Fruit fly (Drosophila melanogaster) whole organism, embryonic: Measurements from ENCODE around the gene sra.

Experiments used
- Abd-B ChIP-seq: fragments of 200-800 bp; sonication (Bioruptor generic); optimal IDR thresholded peaks from 2 replicates; lab custom pipeline; 2018; ENCODE audit warnings: missing biosample characterization, mild to moderate bottlenecking, missing genetic modification characterization, moderate library complexity
- Ada2b ChIP-seq: fragments of 200-800 bp; sonication (Bioruptor generic); IDR thresholded peaks from 2 replicates; pipeline ENCODE4 v1.3.6; 2022; ENCODE audit warnings: missing biosample characterization, missing genetic modification characterization
- CG10959 ChIP-seq: fragments of 200-800 bp; sonication (Bioruptor generic); IDR thresholded peaks from 2 replicates; pipeline ENCODE4 v1.3.6; 2022; ENCODE audit warnings: missing biosample characterization, missing genetic modification characterization
- CG11560 ChIP-seq: fragments of 200-800 bp; sonication (Bioruptor generic); IDR thresholded peaks from 3 replicates; pipeline ENCODE4 v1.3.6; 2022; ENCODE audit warnings: missing biosample characterization, missing genetic modification characterization
- CG12104 ChIP-seq: fragments of 200-800 bp; sonication (Bioruptor generic); optimal IDR thresholded peaks from 3 replicates; lab custom pipeline; 2016; ENCODE audit warnings: missing biosample characterization, missing genetic modification characterization
- CG12299 ChIP-seq: fragments of 200-800 bp; sonication (Bioruptor generic); optimal IDR thresholded peaks from 2 replicates; lab custom pipeline; 2018; ENCODE audit warnings: missing biosample characterization, mild to moderate bottlenecking, missing genetic modification characterization
- CG14667 ChIP-seq: fragments of 200-800 bp; sonication (Bioruptor generic); IDR thresholded peaks from 2 replicates; pipeline ENCODE4 v1.3.6; 2022; ENCODE audit warnings: missing biosample characterization, missing genetic modification characterization
- CG1529 ChIP-seq: fragments of 200-800 bp; sonication (Bioruptor generic); optimal IDR thresholded peaks from 3 replicates; lab custom pipeline; 2018; ENCODE audit warnings: missing biosample characterization, missing genetic modification characterization
- CG17359 ChIP-seq: fragments of 200-800 bp; sonication (Bioruptor generic); optimal IDR thresholded peaks from 3 replicates; lab custom pipeline; 2018; ENCODE audit warnings: missing biosample characterization, mild to moderate bottlenecking, missing genetic modification characterization, moderate library complexity
- CG17361 ChIP-seq: fragments of 200-800 bp; sonication (Bioruptor generic); IDR thresholded peaks from 3 replicates; pipeline ENCODE4 v1.3.6; 2022; ENCODE audit warnings: missing biosample characterization, missing genetic modification characterization
- CG2199 ChIP-seq: fragments of 200-800 bp; sonication (Bioruptor generic); IDR thresholded peaks from 3 replicates; pipeline ENCODE4 v1.3.6; 2022; ENCODE audit warnings: missing biosample characterization, missing genetic modification characterization
- CG2202 ChIP-seq: fragments of 200-800 bp; sonication (Bioruptor generic); optimal IDR thresholded peaks from 2 replicates; lab custom pipeline; 2018; ENCODE audit warnings: missing biosample characterization, mild to moderate bottlenecking, missing genetic modification characterization
- CG31441 ChIP-seq: fragments of 200-800 bp; sonication (Bioruptor generic); IDR thresholded peaks from 2 replicates; pipeline ENCODE4 v1.3.6; 2022; ENCODE audit warnings: missing biosample characterization, missing genetic modification characterization
- CG34376 ChIP-seq: fragments of 200-800 bp; sonication (Bioruptor generic); optimal IDR thresholded peaks from 2 replicates; lab custom pipeline; 2018; ENCODE audit warnings: missing biosample characterization, mild to moderate bottlenecking, missing genetic modification characterization
- CG3726 ChIP-seq: fragments of 200-800 bp; sonication (Bioruptor generic); IDR thresholded peaks from 3 replicates; pipeline ENCODE4, ENCODE4 v1.3.6; 2022; ENCODE audit warnings: missing biosample characterization, missing genetic modification characterization
- CG43689 ChIP-seq: fragments of 200-800 bp; sonication (Bioruptor generic); IDR thresholded peaks from 2 replicates; pipeline ENCODE4 v1.3.6; 2022; ENCODE audit warnings: missing biosample characterization, missing genetic modification characterization
- CG4707 ChIP-seq: fragments of 200-800 bp; sonication (Bioruptor generic); optimal IDR thresholded peaks from 2 replicates; lab custom pipeline; 2018; ENCODE audit warnings: missing biosample characterization, mild to moderate bottlenecking, missing genetic modification characterization, moderate library complexity
- CG6813 ChIP-seq: fragments of 200-800 bp; sonication (Bioruptor generic); optimal IDR thresholded peaks from 2 replicates; lab custom pipeline; 2017; ENCODE audit warnings: missing biosample characterization, missing genetic modification characterization, mild to moderate bottlenecking, moderate library complexity, missing genetic modification reagents
- CG6854 ChIP-seq: fragments of 200-800 bp; sonication (Bioruptor generic); optimal IDR thresholded peaks from 3 replicates; lab custom pipeline; 2017; ENCODE audit warnings: missing biosample characterization, mild to moderate bottlenecking, missing genetic modification characterization
- CG7963 ChIP-seq: fragments of 200-800 bp; sonication (Bioruptor generic); IDR thresholded peaks from 3 replicates; pipeline ENCODE4 v1.3.6; 2022; ENCODE audit warnings: missing biosample characterization, missing genetic modification characterization; ENCODE audit not compliant: partially characterized antibody
- CG8290 ChIP-seq, 3 experiments: fragments of 200-800 bp; sonication (Bioruptor generic); optimal IDR thresholded peaks; 2 replicates each; lab custom pipeline; 2016 to 2019; ENCODE audit warnings: missing biosample characterization in 3 of 3, missing genetic modification characterization in 3 of 3, mild to moderate bottlenecking in 2 of 3, moderate library complexity in 1 of 3
- CG8388 ChIP-seq: fragments of 200-800 bp; sonication (Bioruptor generic); optimal IDR thresholded peaks from 2 replicates; lab custom pipeline; 2019; ENCODE audit warnings: missing biosample characterization, mild to moderate bottlenecking, missing genetic modification characterization, moderate library complexity
- Camta ChIP-seq: fragments of 200-800 bp; sonication (Bioruptor generic); optimal IDR thresholded peaks from 2 replicates; lab custom pipeline; 2016; ENCODE audit warnings: missing biosample characterization, missing genetic modification characterization
- Doc3 ChIP-seq: fragments of 200-800 bp; sonication (Bioruptor generic); IDR thresholded peaks from 3 replicates; pipeline ENCODE4 v1.3.6; 2022; ENCODE audit warnings: missing biosample characterization, missing genetic modification characterization; ENCODE audit not compliant: partially characterized antibody
- Dp ChIP-seq: fragments of 200-800 bp; sonication (Bioruptor generic); optimal IDR thresholded peaks from 2 replicates; lab custom pipeline; 2018; ENCODE audit warnings: missing biosample characterization, mild to moderate bottlenecking, missing genetic modification characterization, moderate library complexity
- Drgx ChIP-seq: fragments of 200-800 bp; sonication (Bioruptor generic); IDR thresholded peaks from 2 replicates; pipeline ENCODE4 v1.3.6; 2022; ENCODE audit warnings: missing biosample characterization, missing genetic modification characterization
- Nf-YA ChIP-seq: fragments of 200-800 bp; sonication (Bioruptor generic); IDR thresholded peaks from 2 replicates; pipeline ENCODE4 v1.3.6; 2022; ENCODE audit warnings: missing biosample characterization, missing genetic modification characterization
- Optix ChIP-seq: fragments of 200-800 bp; sonication (Bioruptor generic); IDR thresholded peaks from 3 replicates; pipeline ENCODE4 v1.3.6; 2022; ENCODE audit warnings: missing biosample characterization, missing genetic modification characterization
- Sin3A ChIP-seq: fragments of >200 bp; optimal IDR thresholded peaks from 2 replicates; lab custom pipeline; 2018
- Sox102F ChIP-seq: fragments of 200-800 bp; sonication (Bioruptor generic); optimal IDR thresholded peaks from 2 replicates; lab custom pipeline; 2018; ENCODE audit warnings: missing biosample characterization, mild to moderate bottlenecking, missing genetic modification characterization, moderate library complexity
- TFAM ChIP-seq: fragments of 200-800 bp; sonication (Bioruptor generic); optimal IDR thresholded peaks from 2 replicates; lab custom pipeline; 2017; ENCODE audit warnings: missing biosample characterization, missing genetic modification characterization, inconsistent platforms
- al ChIP-seq: fragments of 200-800 bp; sonication (Bioruptor generic); IDR thresholded peaks from 2 replicates; pipeline ENCODE4 v1.3.6; 2022; ENCODE audit warnings: missing biosample characterization, missing genetic modification characterization
- amos ChIP-seq: fragments of 200-800 bp; sonication (Bioruptor generic); IDR thresholded peaks from 2 replicates; pipeline ENCODE4 v1.3.6; 2022; ENCODE audit warnings: missing biosample characterization, missing genetic modification characterization; ENCODE audit not compliant: partially characterized antibody
- ap ChIP-seq: fragments of 200-800 bp; sonication (Bioruptor generic); IDR thresholded peaks from 2 replicates; pipeline ENCODE4 v1.3.6; 2022; ENCODE audit warnings: missing biosample characterization, missing genetic modification characterization
- bbx ChIP-seq: fragments of 200-800 bp; sonication (Bioruptor generic); IDR thresholded peaks from 2 replicates; pipeline ENCODE4 v1.3.6; 2022; ENCODE audit warnings: missing biosample characterization, missing genetic modification characterization; ENCODE audit not compliant: partially characterized antibody
- cato ChIP-seq: fragments of 200-800 bp; sonication (Bioruptor generic); optimal IDR thresholded peaks from 2 replicates; lab custom pipeline; 2016; ENCODE audit warnings: missing biosample characterization, missing genetic modification characterization, borderline replicate concordance
- cg ChIP-seq: fragments of 200-800 bp; sonication (Bioruptor generic); optimal IDR thresholded peaks from 3 replicates; lab custom pipeline; 2019; ENCODE audit warnings: missing biosample characterization, mild to moderate bottlenecking, missing genetic modification characterization, moderate library complexity
- chm ChIP-seq: fragments of 200-800 bp; sonication (Bioruptor generic); IDR thresholded peaks from 2 replicates; pipeline ENCODE4 v1.3.6; 2022; ENCODE audit warnings: missing biosample characterization, missing genetic modification characterization
- corto ChIP-seq: fragments of 200-800 bp; sonication (Bioruptor generic); optimal IDR thresholded peaks from 2 replicates; lab custom pipeline; 2016; ENCODE audit warnings: missing biosample characterization, mild to moderate bottlenecking, missing genetic modification characterization, moderate library complexity
- crc ChIP-seq: fragments of 200-800 bp; sonication (Bioruptor generic); optimal IDR thresholded peaks from 2 replicates; lab custom pipeline; 2016; ENCODE audit warnings: missing biosample characterization, missing genetic modification characterization
- danr ChIP-seq: fragments of 200-800 bp; sonication (Bioruptor generic); IDR thresholded peaks from 2 replicates; pipeline ENCODE4 v1.3.6; 2022; ENCODE audit warnings: missing biosample characterization, missing genetic modification characterization
- ftz-f1 ChIP-seq: fragments of 200-800 bp; sonication (Bioruptor generic); optimal IDR thresholded peaks from 2 replicates; lab custom pipeline; 2016; ENCODE audit warnings: missing biosample characterization, missing genetic modification characterization
- ken ChIP-seq: fragments of 200-800 bp; sonication (Bioruptor generic); IDR thresholded peaks from 3 replicates; pipeline ENCODE4 v1.3.6; 2022; ENCODE audit warnings: missing biosample characterization, missing genetic modification characterization
- mirr ChIP-seq: fragments of 200-800 bp; sonication (Bioruptor generic); optimal IDR thresholded peaks from 3 replicates; lab custom pipeline; 2018; ENCODE audit warnings: missing biosample characterization, mild to moderate bottlenecking, missing genetic modification characterization
- pros ChIP-seq: fragments of 200-800 bp; sonication (Bioruptor generic); optimal IDR thresholded peaks from 3 replicates; lab custom pipeline; 2019; ENCODE audit warnings: missing biosample characterization, mild to moderate bottlenecking, missing genetic modification characterization, moderate library complexity
- rib ChIP-seq: fragments of 200-800 bp; sonication (Bioruptor generic); IDR thresholded peaks from 2 replicates; pipeline ENCODE4 v1.3.6; 2022; ENCODE audit warnings: missing biosample characterization, missing genetic modification characterization
- scrt ChIP-seq: fragments of 200-800 bp; sonication (Bioruptor generic); optimal IDR thresholded peaks from 2 replicates; lab custom pipeline; 2018; ENCODE audit warnings: missing biosample characterization, mild to moderate bottlenecking, missing genetic modification characterization, moderate library complexity
- toy ChIP-seq: fragments of 200-800 bp; sonication (Bioruptor generic); IDR thresholded peaks from 2 replicates; pipeline ENCODE4 v1.3.6; 2022; ENCODE audit warnings: missing biosample characterization, missing genetic modification characterization
- unpg ChIP-seq: fragments of 200-800 bp; sonication (Bioruptor generic); optimal IDR thresholded peaks from 3 replicates; lab custom pipeline; 2018; ENCODE audit warnings: missing biosample characterization, mild to moderate bottlenecking, missing genetic modification characterization, moderate library complexity

sra gene

DNA sequence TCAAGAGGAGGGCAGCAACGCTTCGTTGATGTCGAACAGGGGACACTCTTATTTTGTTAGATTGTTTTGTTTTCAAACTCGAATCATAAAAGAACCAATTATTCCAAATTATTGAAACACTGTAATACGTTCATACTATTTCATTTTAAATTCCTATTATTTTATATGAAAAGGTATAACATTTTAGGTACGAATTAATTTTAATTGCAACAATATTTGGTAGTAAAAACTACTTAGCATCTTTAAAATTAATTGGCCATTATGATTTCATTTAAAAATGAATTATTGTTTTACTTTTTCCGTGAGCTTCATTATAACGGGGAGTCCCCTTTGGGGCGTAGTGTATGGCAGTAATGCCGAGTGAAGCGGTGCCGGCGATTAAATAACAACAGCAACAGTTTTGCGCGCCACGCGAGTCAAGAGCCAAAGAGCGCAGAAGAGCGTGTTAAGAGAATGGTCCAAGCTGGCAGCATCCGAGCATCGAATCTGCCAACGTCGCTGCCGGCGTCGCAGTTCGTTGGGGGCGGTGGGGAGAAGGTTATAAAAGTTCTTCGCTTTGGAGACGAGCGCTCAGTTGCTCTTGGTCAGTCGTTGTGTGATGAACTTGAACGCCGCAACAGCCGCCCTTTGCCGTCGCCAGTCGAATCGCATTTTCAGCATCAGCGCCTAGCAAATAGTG lies 29.1 kb upstream of the sra start (continued):
- no peak for TF ChIP-seq danr (GFP tag; lab: Robert Waterston, UW)
- no peak for TF ChIP-seq ken (GFP tag; lab: Robert Waterston, UW)
- TF ChIP-seq Nf-YA (GFP tag; lab: Robert Waterston, UW) = no peak
- no peak for TF ChIP-seq CG1529
- peak; percentile 49; the same call in 1 of the 2 replicates for TF ChIP-seq bbx (GFP tag; lab: Robert Waterston, UW)
- TF ChIP-seq amos (GFP tag; lab: Robert Waterston, UW) = peak; percentile 37; the same call in 1 of the 2 replicates
- no peak for TF ChIP-seq TFAM
- TF ChIP-seq unpg (GFP tag; lab: Kevin White, UChicago) = peak; percentile 30
- peak; percentile 0 for TF ChIP-seq Camta (GFP tag; lab: Kevin White, UChicago)
- TF ChIP-seq Optix = no peak
- no peak for TF ChIP-seq corto (GFP tag; lab: Kevin White, UChicago)
- TF ChIP-seq CG2202 (tag; lab: Kevin White, UChicago) = no peak
- 0 out of 2 replicates have a peak, but pooled peaks have one; percentile 10 for TF ChIP-seq Ada2b (GFP tag; lab: Robert Waterston, UW)
- no peak for TF ChIP-seq ftz-f1 (GFP tag; lab: Kevin White, UChicago)
- peak; percentile 56 for TF ChIP-seq CG12104
- peak; percentile 61; the same call in 1 of the 2 replicates for TF ChIP-seq chm (GFP tag; lab: Robert Waterston, UW)
- TF ChIP-seq Sin3A (lab: Kevin White, UChicago) = no peak
- peak; percentile 64; the same call in 1 of the 2 replicates for TF ChIP-seq CG31441 (GFP tag; lab: Robert Waterston, UW)
- TF ChIP-seq CG2199 (GFP tag; lab: Robert Waterston, UW) = no peak
- TF ChIP-seq CG6854 = no peak
- TF ChIP-seq CG12299 (tag; lab: Kevin White, UChicago) = no peak
- TF ChIP-seq Abd-B = no peak
- no peak for TF ChIP-seq cg (GFP tag; lab: Kevin White, UChicago)
- no peak for TF ChIP-seq CG6813 (GFP tag; lab: Kevin White, UChicago)
- TF ChIP-seq CG3726 (GFP tag; lab: Robert Waterston, UW) = no peak
- no peak for TF ChIP-seq CG7963 (GFP tag; lab: Robert Waterston, UW)
- peak; percentile 11; the same call in 1 of the 2 replicates for TF ChIP-seq Drgx (GFP tag; lab: Robert Waterston, UW)
- no peak for TF ChIP-seq crc (GFP tag; lab: Kevin White, UChicago)
- TF ChIP-seq CG4707 (GFP tag; lab: Kevin White, UChicago) = no peak
- no peak for TF ChIP-seq pros
- peak; percentile 50; the same call in 1 of the 2 replicates for TF ChIP-seq rib (GFP tag; lab: Robert Waterston, UW)
- no peak for TF ChIP-seq CG8388 (GFP tag; lab: Kevin White, UChicago)
- no peak for TF ChIP-seq Dp (GFP tag; lab: Kevin White, UChicago)
- no peak for TF ChIP-seq CG11560 (tag; lab: Robert Waterston, UW)
- TF ChIP-seq Doc3 (GFP tag; lab: Robert Waterston, UW) = 0 out of 3 replicates have a peak, but pooled peaks have one; percentile 23
- no peak for TF ChIP-seq cato (GFP tag; lab: Kevin White, UChicago)
- TF ChIP-seq ap = no peak
- no peak for TF ChIP-seq CG14667 (GFP tag; lab: Robert Waterston, UW)
- TF ChIP-seq CG43689 = no peak
- TF ChIP-seq CG34376 (GFP tag; lab: Kevin White, UChicago) = peak; percentile 47
- peak; percentile 47 for TF ChIP-seq CG17359 (tag; lab: Kevin White, UChicago)
- peak; percentile 56 for TF ChIP-seq Sox102F (GFP tag; lab: Kevin White, UChicago)
- TF ChIP-seq scrt (GFP tag; lab: Kevin White, UChicago) = peak; percentile 92
- TF ChIP-seq toy (GFP tag; lab: Robert Waterston, UW) = no peak; the same call in 1 of the 2 replicates
- no peak for TF ChIP-seq CG8290 (GFP tag; optimal IDR thresholded peaks at IDR 0.05; lab: Kevin White, UChicago)
- TF ChIP-seq CG8290 (tag; optimal IDR thresholded peaks at IDR 0.05; lab: Kevin White, UChicago) = no peak
- TF ChIP-seq mirr (GFP tag; lab: Kevin White, UChicago) = no peak
- TF ChIP-seq al (GFP tag; lab: Robert Waterston, UW) = no peak
- TF ChIP-seq CG10959 = no peak
- TF ChIP-seq CG17361 (GFP tag; lab: Robert Waterston, UW) = peak; percentile 67; the same call in 2 of the 3 replicates
